Fruit fly (Drosophila melanogaster) whole organism, embryonic: ENCODE results near the gene spn-E.

Source experiments
- BtbVII ChIP-seq: fragments of 200-800 bp; sonication (Bioruptor generic); optimal IDR thresholded peaks from 3 replicates; lab custom pipeline; 2017; ENCODE audit warnings: missing biosample characterization, mild to moderate bottlenecking, missing genetic modification characterization
- CG11398 ChIP-seq: fragments of 200-800 bp; sonication (Bioruptor generic); optimal IDR thresholded peaks from 2 replicates; lab custom pipeline; 2016; ENCODE audit warnings: missing biosample characterization, missing genetic modification characterization
- CG11560 ChIP-seq: fragments of 200-800 bp; sonication (Bioruptor generic); IDR thresholded peaks from 3 replicates; pipeline ENCODE4 v1.3.6; 2022; ENCODE audit warnings: missing biosample characterization, missing genetic modification characterization
- CG12155 ChIP-seq: fragments of 200-800 bp; sonication (Bioruptor generic); optimal IDR thresholded peaks from 3 replicates; lab custom pipeline; 2016; ENCODE audit warnings: missing biosample characterization, missing genetic modification characterization
- CG13123 ChIP-seq: fragments of 200-800 bp; sonication (Bioruptor generic); optimal IDR thresholded peaks from 2 replicates; lab custom pipeline; 2016; ENCODE audit warnings: missing biosample characterization, missing genetic modification characterization
- CG13775 ChIP-seq: fragments of 200-800 bp; sonication (Bioruptor generic); optimal IDR thresholded peaks from 3 replicates; lab custom pipeline; 2017; ENCODE audit warnings: missing biosample characterization, mild to moderate bottlenecking, missing genetic modification characterization
- CG15601 ChIP-seq: fragments of 200-800 bp; sonication (Bioruptor generic); optimal IDR thresholded peaks from 3 replicates; lab custom pipeline; 2019; ENCODE audit warnings: missing biosample characterization, mild to moderate bottlenecking, missing genetic modification characterization, moderate library complexity
- CG17361 ChIP-seq: fragments of 200-800 bp; sonication (Bioruptor generic); IDR thresholded peaks from 3 replicates; pipeline ENCODE4 v1.3.6; 2022; ENCODE audit warnings: missing biosample characterization, missing genetic modification characterization
- CG18011 ChIP-seq: fragments of 200-800 bp; sonication (Bioruptor generic); optimal IDR thresholded peaks from 2 replicates; lab custom pipeline; 2017; ENCODE audit warnings: missing biosample characterization, missing genetic modification characterization, mild to moderate bottlenecking, moderate library complexity, missing genotype
- CG1832 ChIP-seq: fragments of 200-800 bp; sonication (Bioruptor generic); optimal IDR thresholded peaks from 2 replicates; lab custom pipeline; 2017; ENCODE audit warnings: missing biosample characterization, mild to moderate bottlenecking, missing genetic modification characterization, inconsistent platforms
- CG2712 ChIP-seq: fragments of 200-800 bp; optimal IDR thresholded peaks from 3 replicates; lab custom pipeline; 2019; ENCODE audit warnings: missing biosample characterization, mild to moderate bottlenecking, missing genetic modification characterization, moderate library complexity
- CG33557 ChIP-seq: fragments of 200-800 bp; sonication (Bioruptor generic); optimal IDR thresholded peaks from 2 replicates; lab custom pipeline; 2019; ENCODE audit warnings: missing biosample characterization, mild to moderate bottlenecking, missing genetic modification characterization, moderate library complexity
- CG34224 ChIP-seq: fragments of 200-800 bp; sonication (Bioruptor generic); IDR thresholded peaks from 3 replicates; pipeline ENCODE4 v1.3.6; 2022; ENCODE audit warnings: missing biosample characterization, missing genetic modification characterization; ENCODE audit not compliant: partially characterized antibody
- CG34376 ChIP-seq: fragments of 200-800 bp; sonication (Bioruptor generic); optimal IDR thresholded peaks from 2 replicates; lab custom pipeline; 2018; ENCODE audit warnings: missing biosample characterization, mild to moderate bottlenecking, missing genetic modification characterization
- CG42726 ChIP-seq: fragments of 200-800 bp; sonication (Bioruptor generic); IDR thresholded peaks from 2 replicates; pipeline ENCODE4 v1.3.6; 2022; ENCODE audit warnings: missing biosample characterization, missing genetic modification characterization; ENCODE audit not compliant: partially characterized antibody
- CG4404 ChIP-seq: fragments of 200-800 bp; sonication (Bioruptor generic); IDR thresholded peaks from 2 replicates; pipeline ENCODE4 v1.3.6; 2022; ENCODE audit warnings: missing biosample characterization, missing genetic modification characterization
- CG4617 ChIP-seq: fragments of 200-800 bp; sonication (Bioruptor generic); optimal IDR thresholded peaks from 3 replicates; lab custom pipeline; 2016; ENCODE audit warnings: missing biosample characterization, missing genetic modification characterization, borderline replicate concordance
- CG4820 ChIP-seq: fragments of 200-800 bp; sonication (Bioruptor generic); optimal IDR thresholded peaks from 3 replicates; lab custom pipeline; 2016; ENCODE audit warnings: missing biosample characterization, missing genetic modification characterization
- CG7271 ChIP-seq: fragments of 200-800 bp; sonication (Bioruptor generic); optimal IDR thresholded peaks from 2 replicates; lab custom pipeline; 2018; ENCODE audit warnings: missing biosample characterization, mild to moderate bottlenecking, missing genetic modification characterization, moderate library complexity
- CG7786 ChIP-seq: fragments of 200-800 bp; sonication (Bioruptor generic); optimal IDR thresholded peaks from 2 replicates; lab custom pipeline; 2016; ENCODE audit warnings: missing biosample characterization, missing genetic modification characterization
- CG9817 ChIP-seq: fragments of 200-800 bp; sonication (Bioruptor generic); optimal IDR thresholded peaks from 2 replicates; lab custom pipeline; 2018; ENCODE audit warnings: missing biosample characterization, mild to moderate bottlenecking, missing genetic modification characterization, moderate library complexity
- CG9932 ChIP-seq: fragments of 200-800 bp; sonication (Bioruptor generic); IDR thresholded peaks from 2 replicates; pipeline ENCODE4 v1.3.6; 2022; ENCODE audit warnings: missing biosample characterization, missing genetic modification characterization
- D ChIP-seq, 2 experiments: fragments of 200-800 bp in 1 of 2; fragments of >200 bp in 1 of 2; sonication (Bioruptor generic) in 1 of 2; optimal IDR thresholded peaks; 2 replicates in 1 of 2; 3 replicates in 1 of 2; lab custom pipeline; 2017; ENCODE audit warnings: mild to moderate bottlenecking in 1 of 2, missing biosample characterization in 1 of 2, missing genetic modification characterization in 1 of 2, missing genetic modification reagents in 1 of 2
- Drgx ChIP-seq: fragments of 200-800 bp; sonication (Bioruptor generic); IDR thresholded peaks from 2 replicates; pipeline ENCODE4 v1.3.6; 2022; ENCODE audit warnings: missing biosample characterization, missing genetic modification characterization
- H15 ChIP-seq: fragments of 200-800 bp; sonication (Bioruptor generic); IDR thresholded peaks from 3 replicates; pipeline ENCODE4 v1.3.6; 2022; ENCODE audit warnings: missing biosample characterization, missing genetic modification characterization
- HHEX ChIP-seq: fragments of 200-800 bp; sonication (Bioruptor generic); optimal IDR thresholded peaks from 3 replicates; lab custom pipeline; 2017; ENCODE audit warnings: missing biosample characterization, mild to moderate bottlenecking, missing genetic modification characterization, missing genetic modification reagents
- HLH3B ChIP-seq: fragments of 200-800 bp; sonication (Bioruptor generic); IDR thresholded peaks from 2 replicates; pipeline ENCODE4 v1.3.6; 2022; ENCODE audit warnings: missing biosample characterization, missing genetic modification characterization
- MESR4 ChIP-seq: fragments of 200-800 bp; sonication (Bioruptor generic); optimal IDR thresholded peaks from 2 replicates; lab custom pipeline; 2018; ENCODE audit warnings: missing biosample characterization, mild to moderate bottlenecking, missing genetic modification characterization, moderate library complexity
- Med ChIP-seq: fragments of 200-800 bp; sonication (Bioruptor generic); peaks from one replicate; lab custom pipeline; 2016; ENCODE audit warnings: missing biosample characterization, missing genetic modification characterization, mild to moderate bottlenecking, inconsistent platforms, moderate library complexity
- Myb ChIP-seq: fragments of 200-800 bp; sonication (Bioruptor generic); optimal IDR thresholded peaks from 2 replicates; lab custom pipeline; 2016; ENCODE audit warnings: missing biosample characterization, missing genetic modification characterization
- Opbp ChIP-seq: fragments of 200-800 bp; sonication (Bioruptor generic); IDR thresholded peaks from 3 replicates; pipeline ENCODE4 v1.3.6; 2022; ENCODE audit warnings: missing biosample characterization, missing genetic modification characterization; ENCODE audit not compliant: partially characterized antibody
- Rfx ChIP-seq: fragments of 200-800 bp; sonication (Bioruptor generic); IDR thresholded peaks from 2 replicates; pipeline ENCODE4 v1.3.6; 2022; ENCODE audit warnings: missing biosample characterization, missing genetic modification characterization
- Scr ChIP-seq: fragments of 200-800 bp; sonication (Bioruptor generic); IDR thresholded peaks from 2 replicates; pipeline ENCODE4 v1.3.6; 2022; ENCODE audit warnings: missing biosample characterization, missing genetic modification characterization; ENCODE audit not compliant: partially characterized antibody
- ap ChIP-seq: fragments of 200-800 bp; sonication (Bioruptor generic); IDR thresholded peaks from 2 replicates; pipeline ENCODE4 v1.3.6; 2022; ENCODE audit warnings: missing biosample characterization, missing genetic modification characterization
- ara ChIP-seq: fragments of 200-800 bp; sonication (Bioruptor generic); IDR thresholded peaks from 2 replicates; pipeline ENCODE4 v1.3.6; 2022; ENCODE audit warnings: missing biosample characterization, missing genetic modification characterization
- az2 ChIP-seq: fragments of 200-800 bp; sonication (Bioruptor generic); optimal IDR thresholded peaks from 3 replicates; lab custom pipeline; 2016; ENCODE audit warnings: missing biosample characterization, missing genetic modification characterization
- chm ChIP-seq: fragments of 200-800 bp; sonication (Bioruptor generic); IDR thresholded peaks from 2 replicates; pipeline ENCODE4 v1.3.6; 2022; ENCODE audit warnings: missing biosample characterization, missing genetic modification characterization
- crp ChIP-seq, 2 experiments: fragments of 200-800 bp; sonication (Bioruptor generic); optimal IDR thresholded peaks; 2 replicates in 1 of 2; 3 replicates in 1 of 2; lab custom pipeline; 2017; ENCODE audit warnings: missing biosample characterization in 2 of 2, missing genetic modification characterization in 2 of 2, mild to moderate bottlenecking in 1 of 2, moderate library complexity in 1 of 2
- dysf ChIP-seq: fragments of 200-800 bp; sonication (Bioruptor generic); IDR thresholded peaks from 3 replicates; pipeline ENCODE4 v1.3.6; 2022; ENCODE audit warnings: missing biosample characterization, missing genetic modification characterization
- exex ChIP-seq: fragments of 200-800 bp; sonication (Bioruptor generic); optimal IDR thresholded peaks from 4 replicates; lab custom pipeline; 2018; ENCODE audit warnings: missing biosample characterization, mild to moderate bottlenecking, missing genetic modification characterization, moderate library complexity
- fu2 ChIP-seq: fragments of 200-800 bp; sonication (Bioruptor generic); optimal IDR thresholded peaks from 2 replicates; lab custom pipeline; 2016; ENCODE audit warnings: missing biosample characterization, missing genetic modification characterization
- ind ChIP-seq: fragments of 200-800 bp; sonication (Bioruptor generic); optimal IDR thresholded peaks from 3 replicates; lab custom pipeline; 2016; ENCODE audit warnings: missing biosample characterization, missing genetic modification characterization
- inv ChIP-seq: fragments of 200-800 bp; sonication (Bioruptor generic); IDR thresholded peaks from 2 replicates; pipeline ENCODE4 v1.3.6; 2022; ENCODE audit warnings: missing biosample characterization, missing genetic modification characterization; ENCODE audit not compliant: partially characterized antibody
- mirr ChIP-seq: fragments of 200-800 bp; sonication (Bioruptor generic); optimal IDR thresholded peaks from 3 replicates; lab custom pipeline; 2018; ENCODE audit warnings: missing biosample characterization, mild to moderate bottlenecking, missing genetic modification characterization
- nom ChIP-seq: fragments of 200-800 bp; sonication (Bioruptor generic); optimal IDR thresholded peaks from 2 replicates; lab custom pipeline; 2017; ENCODE audit warnings: missing biosample characterization, missing genetic modification characterization, mild to moderate bottlenecking, moderate library complexity, missing genetic modification reagents
- onecut ChIP-seq: fragments of 200-800 bp; sonication (Bioruptor generic); IDR thresholded peaks from 2 replicates; pipeline ENCODE4 v1.3.6; 2022; ENCODE audit warnings: missing biosample characterization, missing genetic modification characterization
- zen ChIP-seq: fragments of 200-800 bp; sonication (Bioruptor generic); optimal IDR thresholded peaks from 3 replicates; lab custom pipeline; 2018; ENCODE audit warnings: missing biosample characterization, mild to moderate bottlenecking, missing genetic modification characterization, moderate library complexity

spn-E gene

DNA sequence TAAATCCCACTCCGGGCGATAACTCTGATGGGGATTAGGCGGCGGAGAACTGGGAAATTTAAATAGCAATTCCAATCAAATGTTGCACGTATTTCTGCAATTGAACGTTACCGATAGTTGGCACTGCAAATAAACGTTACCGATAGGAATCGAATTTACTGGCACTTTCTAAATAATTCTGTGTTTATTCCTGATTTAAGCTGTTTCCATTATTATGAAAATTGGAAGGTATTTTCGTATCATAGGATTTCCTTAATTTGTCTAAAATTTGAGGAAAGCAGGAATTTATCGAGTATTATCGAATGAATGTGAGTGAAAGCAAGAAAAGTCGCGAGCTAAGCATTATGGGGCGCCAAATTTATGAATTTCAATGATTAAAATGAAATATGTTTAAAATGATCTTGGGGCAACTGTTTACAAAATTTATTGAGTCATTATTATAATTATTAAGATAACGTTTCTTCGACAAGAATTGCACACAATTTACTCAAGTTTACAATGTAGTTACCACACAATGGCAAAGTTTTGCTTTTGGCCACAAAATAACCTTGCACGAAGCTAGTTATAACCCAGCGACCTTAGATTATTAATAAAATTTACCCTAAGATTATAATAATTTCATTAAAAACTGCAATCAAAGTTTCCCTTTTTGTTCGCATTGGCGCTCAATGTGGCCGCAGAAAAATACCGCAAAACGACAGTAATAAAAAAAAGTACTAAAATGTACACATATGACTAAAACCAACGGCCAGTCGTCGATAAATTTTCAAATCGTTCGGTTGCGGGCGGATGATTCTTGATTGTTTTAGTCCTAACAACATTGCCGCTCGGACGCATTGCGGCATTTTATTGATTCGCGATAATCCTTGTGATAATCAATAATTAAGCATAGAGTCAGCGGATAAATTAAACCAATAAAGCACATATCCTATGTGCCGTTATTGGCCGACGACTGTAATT, 33.4 kb upstream of the spn-E start, which contains the start of gene alpha-Man-IIb (continued):
- peak in 1 of 2 experiments; percentile 71 for TF ChIP-seq crp (GFP tag; optimal IDR thresholded peaks at IDR 0.05; lab: Kevin White, UChicago)
- TF ChIP-seq CG4820 (GFP tag; lab: Kevin White, UChicago) = peak; percentile 20
- peak; percentile 89 for TF ChIP-seq Scr (GFP tag; lab: Robert Waterston, UW)
- no peak for TF ChIP-seq CG1832 (GFP tag; lab: Kevin White, UChicago)
- no peak for TF ChIP-seq zen (tag; lab: Kevin White, UChicago)
- TF ChIP-seq H15 (GFP tag; lab: Robert Waterston, UW) = no peak
- peak; percentile 28 for TF ChIP-seq CG4617 (GFP tag; lab: Kevin White, UChicago)
- TF ChIP-seq onecut (GFP tag; lab: Robert Waterston, UW) = peak; percentile 92
- no peak for TF ChIP-seq CG9817 (tag; lab: Kevin White, UChicago)
- peak; percentile 29 for TF ChIP-seq CG34376
- peak; percentile 58 for TF ChIP-seq inv (GFP tag; lab: Robert Waterston, UW)
- TF ChIP-seq CG7271 (tag; lab: Kevin White, UChicago) = no peak
- TF ChIP-seq Med (GFP tag; lab: Kevin White, UChicago) = peak; percentile 88
- TF ChIP-seq nom (GFP tag; lab: Kevin White, UChicago) = peak; percentile 17
- TF ChIP-seq CG15601 = no peak
- peak; percentile 9 for TF ChIP-seq mirr (GFP tag; lab: Kevin White, UChicago)
- peak; percentile 8 for TF ChIP-seq CG13775 (GFP tag; lab: Kevin White, UChicago)
- peak; percentile 43; the same call in 2 of the 3 replicates for TF ChIP-seq CG17361 (GFP tag; lab: Robert Waterston, UW)
- TF ChIP-seq CG4404 (GFP tag; lab: Robert Waterston, UW) = no peak
- TF ChIP-seq HHEX (GFP tag; lab: Kevin White, UChicago) = peak; percentile 13
- TF ChIP-seq az2 (GFP tag; lab: Kevin White, UChicago) = no peak
- no peak for TF ChIP-seq CG13123 (GFP tag; lab: Kevin White, UChicago)
- no peak for TF ChIP-seq ap (GFP tag; lab: Robert Waterston, UW)
- no peak for TF ChIP-seq exex (tag; lab: Kevin White, UChicago)
- peak; percentile 64; the same call in 2 of the 3 replicates for TF ChIP-seq Opbp
- no peak for TF ChIP-seq BtbVII (GFP tag; lab: Kevin White, UChicago)
- no peak for TF ChIP-seq ara (GFP tag; lab: Robert Waterston, UW)
- no peak for TF ChIP-seq CG9932 (GFP tag; lab: Robert Waterston, UW)
- peak; percentile 62; the same call in 1 of the 2 replicates for TF ChIP-seq CG42726 (GFP tag; lab: Robert Waterston, UW)
- TF ChIP-seq D (optimal IDR thresholded peaks at IDR 0.05; lab: Kevin White, UChicago) = no peak
- TF ChIP-seq D (GFP tag; optimal IDR thresholded peaks at IDR 0.05; lab: Kevin White, UChicago) = no peak
- no peak for TF ChIP-seq CG7786 (GFP tag; lab: Kevin White, UChicago)
- peak; percentile 54 for TF ChIP-seq Rfx (GFP tag; lab: Robert Waterston, UW)
- TF ChIP-seq dysf (GFP tag; lab: Robert Waterston, UW) = 0 out of 3 replicates have a peak, but pooled peaks have one; percentile 26
- TF ChIP-seq HLH3B = peak; percentile 17; the same call in 1 of the 2 replicates
- TF ChIP-seq Myb (GFP tag; lab: Kevin White, UChicago) = peak; percentile 59
- TF ChIP-seq CG12155 (GFP tag; lab: Kevin White, UChicago) = no peak
- no peak for TF ChIP-seq CG18011 (GFP tag; lab: Kevin White, UChicago)
- TF ChIP-seq CG2712 (tag; lab: Kevin White, UChicago) = peak; percentile 8
- no peak for TF ChIP-seq Drgx (GFP tag; lab: Robert Waterston, UW)
- no peak for TF ChIP-seq CG11398 (GFP tag; lab: Kevin White, UChicago)
- peak; percentile 12 for TF ChIP-seq CG33557
- TF ChIP-seq MESR4 (GFP tag; lab: Kevin White, UChicago) = peak; percentile 27
- TF ChIP-seq CG34224 (GFP tag; lab: Robert Waterston, UW) = peak; percentile 92
- TF ChIP-seq chm = no peak; the same call in 1 of the 2 replicates
- TF ChIP-seq CG11560 (tag; lab: Robert Waterston, UW) = peak; percentile 98
- no peak for TF ChIP-seq ind (GFP tag; lab: Kevin White, UChicago)
- no peak for TF ChIP-seq fu2 (GFP tag; lab: Kevin White, UChicago)
